Fruit fly (Drosophila melanogaster) whole organism, prepupa: ENCODE data around the gene Rrp47.

Experiments
- CG4318 ChIP-seq: fragments of 200-800 bp; sonication (Bioruptor generic); optimal IDR thresholded peaks from 3 replicates; lab custom pipeline; 2017; ENCODE audit warnings: missing biosample characterization, mild to moderate bottlenecking, missing genetic modification characterization
- esn ChIP-seq: fragments of 200-800 bp; sonication (Bioruptor generic); optimal IDR thresholded peaks from 2 replicates; lab custom pipeline; 2016; ENCODE audit warnings: missing biosample characterization, mild to moderate bottlenecking, missing genetic modification characterization, moderate library complexity

DNA sequence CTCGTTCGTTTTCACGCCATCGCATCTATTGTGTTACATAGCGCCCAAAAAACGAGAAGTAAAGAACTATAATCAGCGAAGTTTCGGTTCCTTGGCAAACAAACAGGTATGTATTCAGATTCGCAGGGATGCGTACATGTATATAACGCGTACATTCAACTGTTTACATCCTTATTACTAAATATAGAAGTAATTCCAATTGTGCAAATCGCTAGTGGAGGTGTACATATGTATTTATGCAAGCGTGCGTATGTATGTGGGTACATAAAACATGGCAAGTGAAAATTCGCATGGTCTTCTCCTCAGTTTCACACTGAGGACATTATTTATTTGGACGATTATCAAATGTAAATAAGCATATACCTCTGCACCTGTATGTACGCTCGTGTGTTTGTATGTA, 3.2 kb upstream of the Rrp47 start:
- TF ChIP-seq CG4318 (GFP tag; lab: Kevin White, UChicago) (no peak), esn (GFP tag; lab: Kevin White, UChicago) (no peak)
